Fruit fly (Drosophila melanogaster): ENCODE data around the gene bocks.

The bocks gene

dm6 chr3R:9590952-9591532, at the start of gene bocks, which contains the start of gene CG8312:
bocks (minus strand) TSS chr3R:9591002.
CG8312 (plus strand) TSS chr3R:9591309.
- no peak for TF ChIP-seq CG10669 (GFP tag; optimal IDR thresholded peaks at IDR 0.05)
- TF ChIP-seq pdm3 (GFP tag; optimal IDR thresholded peaks at IDR 0.05), result peak; percentile 35
- TF ChIP-seq CG31627 (GFP tag; optimal IDR thresholded peaks at IDR 0.05), result peak; percentile 52
- no peak for TF ChIP-seq Lpt (GFP tag; optimal IDR thresholded peaks at IDR 0.05)
- TF ChIP-seq Ets96B (tag; optimal IDR thresholded peaks at IDR 0.05), result no peak
- peak; percentile 34 for TF ChIP-seq vri (GFP tag; optimal IDR thresholded peaks at IDR 0.05)
- no peak for TF ChIP-seq CG11294 (GFP tag; IDR thresholded peaks at IDR 0.05)
- no peak for TF ChIP-seq dac (GFP tag; optimal IDR thresholded peaks at IDR 0.05)
- TF ChIP-seq CG1621 (tag; optimal IDR thresholded peaks at IDR 0.05), result no peak
- TF ChIP-seq Hr39 (GFP tag; optimal IDR thresholded peaks at IDR 0.05), result peak; percentile 17
- peak; percentile 53 for TF ChIP-seq Sox14 (GFP tag; optimal IDR thresholded peaks at IDR 0.05)
- no peak for TF ChIP-seq CG34406 (GFP tag; optimal IDR thresholded peaks at IDR 0.05)
- no peak for TF ChIP-seq eg (GFP tag; IDR thresholded peaks at IDR 0.05)
- TF ChIP-seq spab (GFP tag; optimal IDR thresholded peaks at IDR 0.05), result no peak
- TF ChIP-seq Smox (GFP tag; optimal IDR thresholded peaks at IDR 0.05), result no peak
- TF ChIP-seq CG10631 (GFP tag; optimal IDR thresholded peaks at IDR 0.05), result peak; percentile 24
- no peak for TF ChIP-seq Ets21C (GFP tag; optimal IDR thresholded peaks at IDR 0.05)
- peak; percentile 16 for TF ChIP-seq CG6792 (GFP tag; optimal IDR thresholded peaks at IDR 0.05)
- TF ChIP-seq lz (GFP tag; optimal IDR thresholded peaks at IDR 0.05), result peak; percentile 30
- no peak for TF ChIP-seq Gug (GFP tag; IDR thresholded peaks at IDR 0.05)
- TF ChIP-seq topi (GFP tag; optimal IDR thresholded peaks at IDR 0.05), result peak; percentile 44
- TF ChIP-seq CG15336 (GFP tag; IDR thresholded peaks at IDR 0.05), result no peak
- TF ChIP-seq net (GFP tag; optimal IDR thresholded peaks at IDR 0.05), result peak; percentile 10
- TF ChIP-seq ss (GFP tag; optimal IDR thresholded peaks at IDR 0.05), result peak in 1 of 2 experiments; percentile 14
- peak; percentile 27 for TF ChIP-seq CG3919 (GFP tag; optimal IDR thresholded peaks at IDR 0.05)
- TF ChIP-seq dsx (GFP tag; optimal IDR thresholded peaks at IDR 0.05; ENCODE audit: poor library complexity, severe bottlenecking), result peak; percentile 96
- TF ChIP-seq Met (GFP tag; optimal IDR thresholded peaks at IDR 0.05), result no peak
- peak; percentile 66 for TF ChIP-seq fkh (GFP tag; optimal IDR thresholded peaks at IDR 0.05)
- TF ChIP-seq Hr38 (GFP tag; optimal IDR thresholded peaks at IDR 0.05), result no peak
- TF ChIP-seq Blimp-1 (GFP tag; optimal IDR thresholded peaks at IDR 0.05), result no peak
- TF ChIP-seq CG8119 (GFP tag; IDR thresholded peaks at IDR 0.05), result no peak
- peak; percentile 37 for TF ChIP-seq esn (GFP tag; optimal IDR thresholded peaks at IDR 0.05)
- TF ChIP-seq CG4318 (GFP tag; optimal IDR thresholded peaks at IDR 0.05), result no peak
- TF ChIP-seq CG6854 (GFP tag; optimal IDR thresholded peaks at IDR 0.05), result peak; percentile 50
- TF ChIP-seq OdsH (GFP tag; optimal IDR thresholded peaks at IDR 0.05), result no peak
- TF ChIP-seq Eip93F (GFP tag; optimal IDR thresholded peaks at IDR 0.05), result no peak
- TF ChIP-seq cyc (GFP tag; optimal IDR thresholded peaks at IDR 0.05), result peak; percentile 12

- TF ChIP-seq CG34406 (GFP tag; optimal IDR thresholded peaks at IDR 0.05), result no peak
Observed at dm6 chr3R:9640313-9640712, 49.5 kb upstream of the bocks start.

- TF ChIP-seq achi (GFP tag; optimal IDR thresholded peaks at IDR 0.05) (no peak), CG7368 (GFP tag; optimal IDR thresholded peaks at IDR 0.05) (no peak), Met (GFP tag; optimal IDR thresholded peaks at IDR 0.05) (no peak), fd59A (GFP tag; optimal IDR thresholded peaks at IDR 0.05) (no peak), Sox102F (GFP tag; optimal IDR thresholded peaks at IDR 0.05) (no peak), CG8632 (GFP tag; optimal IDR thresholded peaks at IDR 0.05) (no peak), CG6792 (GFP tag; optimal IDR thresholded peaks at IDR 0.05) (no peak), cyc (GFP tag; optimal IDR thresholded peaks at IDR 0.05) (no peak), CG8119 (GFP tag; IDR thresholded peaks at IDR 0.05) (no peak), Smox (GFP tag; optimal IDR thresholded peaks at IDR 0.05) (no peak), CG11762 (GFP tag; optimal IDR thresholded peaks at IDR 0.05; ENCODE audit: insufficient read depth) (no peak), CG32006 (GFP tag; optimal IDR thresholded peaks at IDR 0.05) (no peak), CG15336 (GFP tag; IDR thresholded peaks at IDR 0.05) (no peak), pdm3 (GFP tag; optimal IDR thresholded peaks at IDR 0.05) (no peak)
Observed at dm6 chr3R:9637882-9638281, 47.1 kb upstream of the bocks start, which contains the start of gene Dh44. Dh44 (plus strand) TSS chr3R:9638182.

Data from whole organism, prepupa.